Worm (Caenorhabditis elegans): Measurements from ENCODE around the gene K09F6.10.

The K09F6.10 gene

DNA sequence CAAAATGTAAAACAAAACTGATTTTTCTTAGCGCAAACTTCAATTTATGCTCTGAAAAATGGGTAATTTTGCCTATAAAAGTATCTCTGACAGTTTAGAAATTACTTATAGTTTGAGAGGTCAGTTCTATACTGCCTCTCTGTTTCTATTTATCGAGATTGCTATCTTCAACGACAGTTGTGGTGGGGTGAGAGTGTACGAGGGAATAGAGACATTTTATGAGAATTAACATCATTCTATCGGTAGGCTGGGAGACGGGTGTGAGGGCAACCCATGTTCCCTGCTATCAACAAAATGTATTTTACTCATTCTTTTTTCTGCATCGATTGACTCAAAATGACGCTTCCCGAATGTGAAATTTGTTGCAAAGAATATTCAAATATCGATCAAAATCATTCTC is 31.4 kb upstream of the K09F6.10 start, which contains the start of gene ZK1240.3:
Gene ZK1240.3, plus strand, starts transcription at position 238 of the 400 bp plus-strand sequence.
- no peak for TF ChIP-seq Y105C5A.15 (GFP tag; IDR thresholded peaks at IDR 0.05)
- no peak for TF ChIP-seq spr-3 (GFP tag; optimal IDR thresholded peaks at IDR 0.05)
- TF ChIP-seq ceh-82 (tag; optimal IDR thresholded peaks at IDR 0.05) = no peak
- TF ChIP-seq dpl-1 (GFP tag; optimal IDR thresholded peaks at IDR 0.05) = no peak
- TF ChIP-seq Y5F2A.4 (GFP tag; optimal IDR thresholded peaks at IDR 0.05) = no peak
- TF ChIP-seq zfp-2 (tag; optimal IDR thresholded peaks at IDR 0.05) = no peak
- TF ChIP-seq madf-5 (GFP tag; IDR thresholded peaks at IDR 0.05) = no peak
- no peak for TF ChIP-seq gei-8 (GFP tag; optimal IDR thresholded peaks at IDR 0.05)
- no peak for TF ChIP-seq daf-16 (GFP tag; optimal IDR thresholded peaks at IDR 0.05)
- TF ChIP-seq daf-16 (tag; optimal IDR thresholded peaks at IDR 0.05) = peak; percentile 62
- no peak for TF ChIP-seq hmg-1.1 (GFP tag; IDR thresholded peaks at IDR 0.05)
- no peak for TF ChIP-seq nhr-11 (tag; optimal IDR thresholded peaks at IDR 0.05)
- no peak for TF ChIP-seq duxl-1 (tag; optimal IDR thresholded peaks at IDR 0.05; ENCODE audit: poor library complexity)
- TF ChIP-seq dmd-9 (GFP tag; IDR thresholded peaks at IDR 0.05) = no peak
- no peak for TF ChIP-seq F49E8.2 (tag; optimal IDR thresholded peaks at IDR 0.05; ENCODE audit: borderline replicate concordance)
- TF ChIP-seq ceh-32 (tag; optimal IDR thresholded peaks at IDR 0.05; ENCODE audit: poor library complexity) = no peak
- TF ChIP-seq T26A8.4 (GFP tag; IDR thresholded peaks at IDR 0.05) = no peak
- TF ChIP-seq ces-1 (GFP tag; optimal IDR thresholded peaks at IDR 0.05) = no peak
- TF ChIP-seq zip-2 (tag; optimal IDR thresholded peaks at IDR 0.05) = no peak
- no peak for TF ChIP-seq ceh-28 (tag; optimal IDR thresholded peaks at IDR 0.05)
- peak; percentile 69 for TF ChIP-seq dmd-6 (GFP tag; IDR thresholded peaks at IDR 0.05)
- no peak for TF ChIP-seq fos-1 (tag; optimal IDR thresholded peaks at IDR 0.05)
- TF ChIP-seq Y75B8A.6 (GFP tag; IDR thresholded peaks at IDR 0.05) = no peak
- TF ChIP-seq ZK337.2 (GFP tag; IDR thresholded peaks at IDR 0.05) = no peak
- no peak for TF ChIP-seq lsy-2 (tag; optimal IDR thresholded peaks at IDR 0.05)
- TF ChIP-seq lin-1 (GFP tag; IDR thresholded peaks at IDR 0.05) = no peak
- no peak for TF ChIP-seq ztf-7 (tag; optimal IDR thresholded peaks at IDR 0.05)
- no peak for TF ChIP-seq lim-7 (GFP tag; IDR thresholded peaks at IDR 0.05)
- TF ChIP-seq pqm-1 (tag; optimal IDR thresholded peaks at IDR 0.05) = peak; percentile 91
- no peak for TF ChIP-seq daf-8 (GFP tag; IDR thresholded peaks at IDR 0.05)
- 0 out of 2 replicates have a peak, but pooled peaks have one; percentile 48 for TF ChIP-seq php-3 (GFP tag; IDR thresholded peaks at IDR 0.05)
- no peak for TF ChIP-seq mxl-2 (GFP tag; conservative IDR thresholded peaks at IDR 0.05)
- peak; percentile 78 for TF ChIP-seq nhr-28 (tag; optimal IDR thresholded peaks at IDR 0.05)
- TF ChIP-seq daf-12 (tag; optimal IDR thresholded peaks at IDR 0.05) = no peak
- TF ChIP-seq unc-39 (tag; optimal IDR thresholded peaks at IDR 0.05) = no peak
- peak; percentile 58 for TF ChIP-seq hlh-11 (tag; optimal IDR thresholded peaks at IDR 0.05)
- no peak for TF ChIP-seq jun-1 (tag; optimal IDR thresholded peaks at IDR 0.05)
- TF ChIP-seq T20F7.1 (GFP tag; optimal IDR thresholded peaks at IDR 0.05) = peak; percentile 32
- TF ChIP-seq lin-13 (GFP tag; optimal IDR thresholded peaks at IDR 0.05) = no peak
- no peak for TF ChIP-seq zip-11 (GFP tag; IDR thresholded peaks at IDR 0.05)
- TF ChIP-seq nhr-41 (GFP tag; IDR thresholded peaks at IDR 0.05) = peak; percentile 55; the same call in 1 of the 2 replicates
- TF ChIP-seq zfp-3 (GFP tag; conservative IDR thresholded peaks at IDR 0.05) = no peak
- no peak for TF ChIP-seq D1046.2 (GFP tag; IDR thresholded peaks at IDR 0.05)
- TF ChIP-seq daf-19 (GFP tag; conservative IDR thresholded peaks at IDR 0.05) = no peak
- TF ChIP-seq R02D3.7 (tag; optimal IDR thresholded peaks at IDR 0.05) = no peak
- no peak for TF ChIP-seq skn-1 (tag; optimal IDR thresholded peaks at IDR 0.05)
- TF ChIP-seq tag-97 (GFP tag; IDR thresholded peaks at IDR 0.05) = no peak
- no peak for TF ChIP-seq ceh-62 (tag; optimal IDR thresholded peaks at IDR 0.05)
- no peak for TF ChIP-seq F44E2.7 (GFP tag; IDR thresholded peaks at IDR 0.05)
- TF ChIP-seq lin-39 (tag; optimal IDR thresholded peaks at IDR 0.05) = no peak
- TF ChIP-seq ceh-44 (GFP tag; IDR thresholded peaks at IDR 0.05) = no peak
- peak; percentile 80 for TF ChIP-seq aha-1 (tag)
- TF ChIP-seq aly-2 (tag; optimal IDR thresholded peaks at IDR 0.05) = no peak
- no peak for TF ChIP-seq madf-9 (GFP tag; conservative IDR thresholded peaks at IDR 0.05)
